Worm (Caenorhabditis elegans) whole organism, late embryonic: Measurements from ENCODE around the gene mek-1.
A peak's percentile ranks its signal among the peaks of the same experiment; 100 is the strongest.

ENCODE experiments used
- C08G9.2 ChIP-seq: sonication (generic microtip); optimal IDR thresholded peaks from 2 replicates; lab custom pipeline; 2016; ENCODE audit warnings: mild to moderate bottlenecking, missing genetic modification characterization, moderate library complexity, missing compliant biosample characterization
- Y22D7AL.16 ChIP-seq: sonication (generic microtip); optimal IDR thresholded peaks from 2 replicates; lab custom pipeline; 2016; ENCODE audit warnings: missing genetic modification characterization, missing compliant biosample characterization
- ceh-18 ChIP-seq: sonication (generic microtip); optimal IDR thresholded peaks from 2 replicates; lab custom pipeline; 2016; ENCODE audit warnings: missing genetic modification characterization, missing compliant biosample characterization
- ceh-19 ChIP-seq: fragments of 200-800 bp; sonication (Bioruptor generic); optimal IDR thresholded peaks from 2 replicates; lab custom pipeline; 2018; ENCODE audit warnings: mild to moderate bottlenecking, missing genetic modification characterization, missing compliant biosample characterization
- ceh-2 ChIP-seq: sonication (generic microtip); optimal IDR thresholded peaks from 2 replicates; lab custom pipeline; 2016; ENCODE audit warnings: missing genotype, missing genetic modification characterization, missing compliant biosample characterization
- ceh-22 ChIP-seq: sonication (generic microtip); optimal IDR thresholded peaks from 2 replicates; lab custom pipeline; 2017; ENCODE audit warnings: missing biosample characterization, missing genetic modification characterization
- ceh-24 ChIP-seq: sonication (generic microtip); optimal IDR thresholded peaks from 2 replicates; lab custom pipeline; 2016; ENCODE audit warnings: mild to moderate bottlenecking, missing genetic modification characterization, missing compliant biosample characterization
- ceh-30 ChIP-seq: fragments of 150-350 bp; optimal IDR thresholded peaks from 2 replicates; lab custom pipeline; 2014; ENCODE audit warnings: missing biosample characterization, missing genetic modification characterization
- ceh-31 ChIP-seq: sonication (generic microtip); optimal IDR thresholded peaks from 2 replicates; lab custom pipeline; 2016; ENCODE audit warnings: missing genetic modification characterization, missing compliant biosample characterization
- ceh-34 ChIP-seq: sonication (generic microtip); optimal IDR thresholded peaks from 2 replicates; lab custom pipeline; 2016; ENCODE audit warnings: mild to moderate bottlenecking, missing genetic modification characterization, missing compliant biosample characterization
- ceh-48 ChIP-seq: sonication (generic microtip); optimal IDR thresholded peaks from 2 replicates; lab custom pipeline; 2016; ENCODE audit warnings: missing genetic modification characterization, inconsistent platforms, missing compliant biosample characterization
- ceh-6 ChIP-seq: fragments of 200-800 bp; sonication (Bioruptor generic); optimal IDR thresholded peaks from 2 replicates; lab custom pipeline; 2018; ENCODE audit warnings: mild to moderate bottlenecking, missing genetic modification characterization, missing compliant biosample characterization
- che-1 ChIP-seq: sonication (generic microtip); optimal IDR thresholded peaks from 2 replicates; lab custom pipeline; 2016; ENCODE audit warnings: mild to moderate bottlenecking, missing genetic modification characterization, missing compliant biosample characterization
- ets-4 ChIP-seq: sonication (generic microtip); optimal IDR thresholded peaks from 2 replicates; lab custom pipeline; 2016; ENCODE audit warnings: missing genetic modification characterization, missing compliant biosample characterization
- eyg-1 ChIP-seq: sonication (generic microtip); optimal IDR thresholded peaks from 2 replicates; lab custom pipeline; 2016; ENCODE audit warnings: missing genotype, missing genetic modification characterization, missing compliant biosample characterization
- fkh-6 ChIP-seq: sonication (generic microtip); optimal IDR thresholded peaks from 2 replicates; lab custom pipeline; 2016; ENCODE audit warnings: missing genetic modification characterization, missing compliant biosample characterization
- gmeb-2 ChIP-seq: sonication (generic microtip); optimal IDR thresholded peaks from 2 replicates; lab custom pipeline; 2016; ENCODE audit warnings: missing genetic modification characterization, inconsistent platforms, missing compliant biosample characterization
- hlh-15 ChIP-seq: sonication (generic microtip); optimal IDR thresholded peaks from 2 replicates; lab custom pipeline; 2016; ENCODE audit warnings: missing genetic modification characterization, missing compliant biosample characterization
- hlh-30 ChIP-seq: sonication (generic microtip); optimal IDR thresholded peaks from 2 replicates; lab custom pipeline; 2017; ENCODE audit warnings: antibody characterized with exemption, missing genetic modification characterization, missing compliant biosample characterization; ENCODE audit not compliant: insufficient read depth
- hlh-6 ChIP-seq: sonication (generic microtip); optimal IDR thresholded peaks from 2 replicates; lab custom pipeline; 2016; ENCODE audit warnings: missing genotype, missing genetic modification characterization, missing compliant biosample characterization
- hlh-8 ChIP-seq: sonication (generic microtip); optimal IDR thresholded peaks from 2 replicates; lab custom pipeline; 2016; ENCODE audit warnings: missing genotype, missing genetic modification characterization, missing compliant biosample characterization
- madf-2 ChIP-seq: sonication (generic microtip); optimal IDR thresholded peaks from 2 replicates; lab custom pipeline; 2017; ENCODE audit warnings: missing genetic modification characterization, missing compliant biosample characterization
- mec-3 ChIP-seq: sonication (generic microtip); optimal IDR thresholded peaks from 2 replicates; lab custom pipeline; 2016; ENCODE audit warnings: borderline replicate concordance, missing genetic modification characterization, missing compliant biosample characterization
- nhr-232 ChIP-seq: sonication (generic microtip); optimal IDR thresholded peaks from 2 replicates; lab custom pipeline; 2016; ENCODE audit warnings: missing genetic modification characterization, missing compliant biosample characterization
- npax-4 ChIP-seq: sonication (generic microtip); optimal IDR thresholded peaks from 2 replicates; lab custom pipeline; 2016; ENCODE audit warnings: missing genetic modification characterization, missing compliant biosample characterization
- pag-3 ChIP-seq: sonication (generic microtip); optimal IDR thresholded peaks from 2 replicates; lab custom pipeline; 2016; ENCODE audit warnings: missing compliant biosample characterization, missing genetic modification characterization, borderline replicate concordance
- pat-9 ChIP-seq: fragments of 200-800 bp; sonication (Bioruptor generic); optimal IDR thresholded peaks from 2 replicates; lab custom pipeline; 2018; ENCODE audit warnings: mild to moderate bottlenecking, missing genetic modification characterization, moderate library complexity, missing compliant biosample characterization
- pha-4 ChIP-seq: fragments of 150-350 bp; optimal IDR thresholded peaks from 2 replicates; lab custom pipeline; 2018; ENCODE audit warnings: missing biosample characterization, missing genetic modification reagents, missing genetic modification characterization
- pqm-1 ChIP-seq: sonication (generic microtip); optimal IDR thresholded peaks from 2 replicates; lab custom pipeline; 2016; ENCODE audit warnings: missing genetic modification characterization, missing compliant biosample characterization
- sdc-2 ChIP-seq: sonication (generic microtip); optimal IDR thresholded peaks from 2 replicates; lab custom pipeline; 2016; ENCODE audit warnings: missing genotype, missing genetic modification characterization, missing compliant biosample characterization
- sox-4 ChIP-seq: sonication (generic microtip); optimal IDR thresholded peaks from 2 replicates; lab custom pipeline; 2017; ENCODE audit warnings: mild to moderate bottlenecking, missing genetic modification characterization, inconsistent platforms, missing compliant biosample characterization
- tbx-2 ChIP-seq: sonication (generic microtip); optimal IDR thresholded peaks from 2 replicates; lab custom pipeline; 2016; ENCODE audit warnings: missing genetic modification characterization, missing compliant biosample characterization
- ttx-3 ChIP-seq: sonication (generic microtip); optimal IDR thresholded peaks from 2 replicates; lab custom pipeline; 2016; ENCODE audit warnings: missing genetic modification reagents, missing genetic modification characterization, missing compliant biosample characterization
- unc-3 ChIP-seq, 2 experiments: fragments of 200-800 bp in 1 of 2; sonication (Bioruptor generic) in 1 of 2; sonication (generic microtip) in 1 of 2; conservative IDR thresholded peaks in 1 of 2; optimal IDR thresholded peaks in 1 of 2; 2 replicates each; pipeline versions ENCODE4 v1.3.6 to Lab custom; 2016 to 2022; ENCODE audit warnings: missing compliant biosample characterization in 2 of 2, missing genetic modification characterization in 2 of 2, missing genetic modification reagents in 1 of 2
- unc-42 ChIP-seq: sonication (generic microtip); optimal IDR thresholded peaks from 2 replicates; lab custom pipeline; 2016; ENCODE audit warnings: missing genotype, missing genetic modification characterization, missing compliant biosample characterization
- unc-86 ChIP-seq: sonication (generic microtip); optimal IDR thresholded peaks from 2 replicates; lab custom pipeline; 2016; ENCODE audit warnings: missing genetic modification characterization, missing compliant biosample characterization
- zip-5 ChIP-seq: sonication (generic microtip); optimal IDR thresholded peaks from 2 replicates; lab custom pipeline; 2016; ENCODE audit warnings: missing genetic modification characterization, missing compliant biosample characterization
- ztf-16 ChIP-seq: sonication (generic microtip); optimal IDR thresholded peaks from 2 replicates; lab custom pipeline; 2017; ENCODE audit warnings: missing genetic modification characterization, missing compliant biosample characterization

Gene mek-1

ce11 chrX:7500970-7501369 is 21.9 kb downstream of the mek-1 start, which contains the start of gene uggt-1 (continued):
- peak; percentile 80 for TF ChIP-seq ceh-34
- peak; percentile 70 for TF ChIP-seq ceh-18 (tag; lab: Kevin White, UChicago)
- no peak for TF ChIP-seq ceh-22
- peak; percentile 0 for TF ChIP-seq madf-2 (tag; lab: Kevin White, UChicago)

ce11 chrX:7502807-7503206 is 23.8 kb downstream of the mek-1 start, which contains the start of gene F48E3.6:
Gene F48E3.6 (minus strand): TSS chrX:7502907.
- TF ChIP-seq hlh-30 (tag; lab: Kevin White, UChicago) (no peak), pqm-1 (tag; lab: Kevin White, UChicago) (no peak)

- TF ChIP-seq ceh-34: no peak
- TF ChIP-seq che-1 (tag; lab: Kevin White, UChicago): no peak
- no peak for TF ChIP-seq sox-4 (tag; lab: Kevin White, UChicago)
- no peak for TF ChIP-seq pat-9
- no peak for TF ChIP-seq eyg-1 (tag; lab: Kevin White, UChicago)
- no peak for TF ChIP-seq nhr-232 (tag; lab: Kevin White, UChicago)
- TF ChIP-seq ceh-18 (tag; lab: Kevin White, UChicago): no peak
- TF ChIP-seq ceh-2 (tag; lab: Kevin White, UChicago): no peak
- no peak for TF ChIP-seq madf-2 (tag; lab: Kevin White, UChicago)
- no peak for TF ChIP-seq ttx-3 (tag; lab: Kevin White, UChicago)
- no peak for TF ChIP-seq hlh-8
- TF ChIP-seq ets-4 (tag; lab: Kevin White, UChicago): no peak
- TF ChIP-seq pag-3 (tag; lab: Kevin White, UChicago): no peak
- TF ChIP-seq unc-42 (tag; lab: Kevin White, UChicago): no peak
- TF ChIP-seq mec-3: no peak
- TF ChIP-seq npax-4 (tag; lab: Kevin White, UChicago): no peak
- no peak for TF ChIP-seq unc-86 (tag; lab: Kevin White, UChicago)
- TF ChIP-seq ceh-48: no peak
These were observed 27.5 kb downstream of the mek-1 start, which contains the start of gene lgc-11 for ce11 chrX:7506533-7506932. Gene lgc-11 (minus strand): TSS chrX:7506633.

DNA sequence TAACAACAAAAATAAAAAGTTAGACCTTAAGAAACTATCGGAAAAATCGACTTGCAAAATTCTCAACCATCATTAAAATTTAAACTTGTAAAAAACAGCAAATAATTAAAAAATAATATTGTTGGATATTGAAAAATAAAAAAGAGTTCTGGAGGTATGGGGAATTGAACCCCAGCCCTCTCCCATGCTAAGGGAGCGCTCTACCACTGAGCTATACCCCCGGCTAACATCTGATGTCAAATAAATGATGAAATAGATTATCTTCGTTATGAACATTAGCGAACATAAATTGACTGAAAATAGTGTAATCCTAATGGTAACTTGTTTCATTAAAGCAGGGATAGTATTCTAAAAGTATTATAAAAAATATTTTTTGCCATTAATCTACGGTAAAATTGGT is 28.1 kb downstream of the mek-1 start:
- TF ChIP-seq ceh-6: no peak
- TF ChIP-seq pat-9: no peak
- TF ChIP-seq hlh-15 (tag; lab: Kevin White, UChicago): no peak
- TF ChIP-seq unc-42 (tag; lab: Kevin White, UChicago): no peak
- TF ChIP-seq ceh-31 (tag; lab: Kevin White, UChicago): no peak
- no peak for TF ChIP-seq fkh-6 (tag; lab: Kevin White, UChicago)
- no peak for TF ChIP-seq C08G9.2 (tag; lab: Kevin White, UChicago)
- no peak for TF ChIP-seq unc-3 (GFP tag; conservative IDR thresholded peaks at IDR 0.05; lab: Robert Waterston, UW)
- no peak for TF ChIP-seq unc-3 (tag; optimal IDR thresholded peaks at IDR 0.05; lab: Kevin White, UChicago)

- TF ChIP-seq hlh-6 (no peak), sdc-2 (tag; lab: Kevin White, UChicago) (no peak), pqm-1 (tag; lab: Kevin White, UChicago) (no peak), ceh-30 (tag; lab: Kevin White, UChicago) (no peak), fkh-6 (tag; lab: Kevin White, UChicago) (no peak)
These were observed 33.7 kb downstream of the mek-1 start for ce11 chrX:7512714-7513113.

ce11 chrX:7519569-7519968 is 40.5 kb downstream of the mek-1 start, which contains the start of gene chts-1:
Gene chts-1 (minus strand): TSS chrX:7519669.
- TF ChIP-seq pha-4 (tag; lab: Kevin White, UChicago) (no peak), ztf-16 (no peak), Y22D7AL.16 (tag; lab: Kevin White, UChicago) (no peak), eyg-1 (tag; lab: Kevin White, UChicago) (no peak), zip-5 (tag; lab: Kevin White, UChicago) (no peak), ceh-19 (GFP tag; lab: Kevin White, UChicago) (no peak), tbx-2 (tag; lab: Kevin White, UChicago) (no peak), ceh-24 (tag; lab: Kevin White, UChicago) (no peak), C08G9.2 (tag; lab: Kevin White, UChicago) (no peak), gmeb-2 (tag; lab: Kevin White, UChicago) (no peak)
- TF ChIP-seq, all 69 proteins: peak for 0
